Fruit fly (Drosophila melanogaster) whole organism, embryonic: Measurements from ENCODE around the gene Gcna.

Source experiments
- Atf-2 ChIP-seq: fragments of 200-800 bp; sonication (Bioruptor generic); optimal IDR thresholded peaks from 2 replicates; lab custom pipeline; 2016; ENCODE audit warnings: missing biosample characterization, missing genetic modification characterization
- CG10321 ChIP-seq: fragments of 200-800 bp; sonication (Bioruptor generic); IDR thresholded peaks from 2 replicates; pipeline ENCODE4 v1.3.6; 2022; ENCODE audit warnings: missing biosample characterization, missing genetic modification characterization
- CG10543 ChIP-seq: fragments of 200-800 bp; sonication (Bioruptor generic); optimal IDR thresholded peaks from 3 replicates; lab custom pipeline; 2017; ENCODE audit warnings: missing biosample characterization, mild to moderate bottlenecking, missing genetic modification characterization, moderate library complexity
- CG11695 ChIP-seq: fragments of 200-800 bp; sonication (Bioruptor generic); IDR thresholded peaks from 3 replicates; pipeline ENCODE4 v1.3.6; 2022; ENCODE audit warnings: missing biosample characterization, missing genetic modification characterization
- CG1233 ChIP-seq: fragments of 200-800 bp; sonication (Bioruptor generic); optimal IDR thresholded peaks from 4 replicates; lab custom pipeline; 2018; ENCODE audit warnings: missing biosample characterization, mild to moderate bottlenecking, missing genetic modification characterization
- CG13287 ChIP-seq: fragments of 200-800 bp; sonication (Bioruptor generic); IDR thresholded peaks from 2 replicates; pipeline ENCODE4 v1.3.6; 2022; ENCODE audit warnings: missing biosample characterization, missing genetic modification characterization; ENCODE audit not compliant: partially characterized antibody
- CG15601 ChIP-seq: fragments of 200-800 bp; sonication (Bioruptor generic); optimal IDR thresholded peaks from 3 replicates; lab custom pipeline; 2019; ENCODE audit warnings: missing biosample characterization, mild to moderate bottlenecking, missing genetic modification characterization, moderate library complexity
- CG17385 ChIP-seq: fragments of 200-800 bp; sonication (Bioruptor generic); optimal IDR thresholded peaks from 3 replicates; lab custom pipeline; 2018; ENCODE audit warnings: missing biosample characterization, mild to moderate bottlenecking, missing genetic modification characterization
- CG17802 ChIP-seq: fragments of 200-800 bp; sonication (Bioruptor generic); optimal IDR thresholded peaks from 2 replicates; lab custom pipeline; 2018; ENCODE audit warnings: missing biosample characterization, mild to moderate bottlenecking, missing genetic modification characterization, moderate library complexity
- CG18262 ChIP-seq: fragments of 200-800 bp; optimal IDR thresholded peaks from 3 replicates; lab custom pipeline; 2019; ENCODE audit warnings: missing biosample characterization, mild to moderate bottlenecking, missing genetic modification characterization, moderate library complexity
- CG18764 ChIP-seq: fragments of 200-800 bp; sonication (Bioruptor generic); optimal IDR thresholded peaks from 3 replicates; lab custom pipeline; 2016; ENCODE audit warnings: missing biosample characterization, missing genetic modification characterization
- CG30020 ChIP-seq: fragments of 200-800 bp; optimal IDR thresholded peaks from 2 replicates; lab custom pipeline; 2019; ENCODE audit warnings: missing biosample characterization, mild to moderate bottlenecking, missing genetic modification characterization, moderate library complexity
- CG31441 ChIP-seq: fragments of 200-800 bp; sonication (Bioruptor generic); IDR thresholded peaks from 2 replicates; pipeline ENCODE4 v1.3.6; 2022; ENCODE audit warnings: missing biosample characterization, missing genetic modification characterization
- CG34422 ChIP-seq: fragments of 200-800 bp; sonication (Bioruptor generic); IDR thresholded peaks from 3 replicates; pipeline ENCODE4 v1.3.6; 2022; ENCODE audit warnings: missing biosample characterization, missing genetic modification characterization
- CG4854 ChIP-seq: fragments of 200-800 bp; sonication (Bioruptor generic); optimal IDR thresholded peaks from 2 replicates; lab custom pipeline; 2016; ENCODE audit warnings: missing biosample characterization, missing genetic modification characterization, inconsistent platforms
- CG6765 ChIP-seq: fragments of 200-800 bp; sonication (Bioruptor generic); optimal IDR thresholded peaks from 3 replicates; lab custom pipeline; 2017; ENCODE audit warnings: missing biosample characterization, mild to moderate bottlenecking, missing genetic modification characterization
- CG6854 ChIP-seq: fragments of 200-800 bp; sonication (Bioruptor generic); optimal IDR thresholded peaks from 3 replicates; lab custom pipeline; 2017; ENCODE audit warnings: missing biosample characterization, mild to moderate bottlenecking, missing genetic modification characterization
- CG7357 ChIP-seq: fragments of 200-800 bp; sonication (Bioruptor generic); IDR thresholded peaks from 3 replicates; pipeline ENCODE4 v1.3.6; 2022; ENCODE audit warnings: missing biosample characterization, missing genetic modification characterization
- CG7556 ChIP-seq: fragments of 200-800 bp; sonication (Bioruptor generic); optimal IDR thresholded peaks from 2 replicates; lab custom pipeline; 2017; ENCODE audit warnings: missing biosample characterization, mild to moderate bottlenecking, missing genetic modification characterization
- CG9932 ChIP-seq: fragments of 200-800 bp; sonication (Bioruptor generic); IDR thresholded peaks from 2 replicates; pipeline ENCODE4 v1.3.6; 2022; ENCODE audit warnings: missing biosample characterization, missing genetic modification characterization
- CTCF ChIP-seq: fragments of 200-800 bp; sonication (Bioruptor generic); optimal IDR thresholded peaks from 2 replicates; lab custom pipeline; 2017; ENCODE audit warnings: missing biosample characterization, mild to moderate bottlenecking, missing genetic modification characterization, moderate library complexity
- Chrac-16 ChIP-seq: fragments of 200-800 bp; sonication (Bioruptor generic); optimal IDR thresholded peaks from 3 replicates; lab custom pipeline; 2016; ENCODE audit warnings: missing biosample characterization, missing genetic modification characterization
- Drgx ChIP-seq: fragments of 200-800 bp; sonication (Bioruptor generic); IDR thresholded peaks from 2 replicates; pipeline ENCODE4 v1.3.6; 2022; ENCODE audit warnings: missing biosample characterization, missing genetic modification characterization
- Eip74EF ChIP-seq, 2 experiments: fragments of 200-800 bp in 1 of 2; fragments of >200 bp in 1 of 2; sonication (Bioruptor generic) in 1 of 2; optimal IDR thresholded peaks; 2 replicates each; lab custom pipeline; 2017 to 2019; ENCODE audit warnings: missing biosample characterization in 2 of 2, missing genetic modification characterization in 2 of 2, mild to moderate bottlenecking in 1 of 2, moderate library complexity in 1 of 2
- Gsc ChIP-seq: fragments of 200-800 bp; sonication (Bioruptor generic); IDR thresholded peaks from 2 replicates; pipeline ENCODE4 v1.3.6; 2022; ENCODE audit warnings: missing biosample characterization, missing genetic modification characterization
- Hmr ChIP-seq: fragments of 200-800 bp; sonication (Bioruptor generic); optimal IDR thresholded peaks from 3 replicates; lab custom pipeline; 2017; ENCODE audit warnings: mild to moderate bottlenecking, missing biosample characterization, missing genetic modification reagents, missing genetic modification characterization
- Hmx ChIP-seq: fragments of 200-800 bp; sonication (Bioruptor generic); optimal IDR thresholded peaks from 2 replicates; lab custom pipeline; 2016; ENCODE audit warnings: missing biosample characterization, missing genetic modification characterization
- Hr51 ChIP-seq, 2 experiments: fragments of 200-800 bp; sonication (Bioruptor generic); optimal IDR thresholded peaks; 2 replicates in 1 of 2; 3 replicates in 1 of 2; lab custom pipeline; 2016 to 2018; ENCODE audit warnings: missing biosample characterization in 2 of 2, missing genetic modification characterization in 2 of 2, mild to moderate bottlenecking in 1 of 2, moderate library complexity in 1 of 2
- Kr ChIP-seq: fragments of 200-800 bp; sonication (Bioruptor generic); optimal IDR thresholded peaks from 2 replicates; lab custom pipeline; 2017; ENCODE audit warnings: missing biosample characterization, mild to moderate bottlenecking, missing genetic modification characterization
- MESR4 ChIP-seq: fragments of 200-800 bp; sonication (Bioruptor generic); optimal IDR thresholded peaks from 2 replicates; lab custom pipeline; 2018; ENCODE audit warnings: missing biosample characterization, mild to moderate bottlenecking, missing genetic modification characterization, moderate library complexity
- Max ChIP-seq: fragments of 200-800 bp; sonication (Bioruptor generic); optimal IDR thresholded peaks from 2 replicates; lab custom pipeline; 2016; ENCODE audit warnings: missing biosample characterization, mild to moderate bottlenecking, missing genetic modification characterization
- NC2α ChIP-seq: fragments of 200-800 bp; sonication (Bioruptor generic); optimal IDR thresholded peaks from 2 replicates; lab custom pipeline; 2016; ENCODE audit warnings: missing biosample characterization, missing genetic modification characterization
- Ravus ChIP-seq: fragments of 200-800 bp; sonication (Bioruptor generic); IDR thresholded peaks from 2 replicates; pipeline ENCODE4 v1.3.6; 2022; ENCODE audit warnings: missing biosample characterization, missing genetic modification characterization
- amos ChIP-seq: fragments of 200-800 bp; sonication (Bioruptor generic); IDR thresholded peaks from 2 replicates; pipeline ENCODE4 v1.3.6; 2022; ENCODE audit warnings: missing biosample characterization, missing genetic modification characterization; ENCODE audit not compliant: partially characterized antibody
- ato ChIP-seq: fragments of 200-800 bp; sonication (Bioruptor generic); IDR thresholded peaks from 2 replicates; pipeline ENCODE4 v1.3.6; 2022; ENCODE audit warnings: missing biosample characterization, missing genetic modification characterization; ENCODE audit not compliant: partially characterized antibody
- bcd ChIP-seq: fragments of 200-800 bp; sonication (Bioruptor generic); optimal IDR thresholded peaks from 2 replicates; lab custom pipeline; 2017; ENCODE audit warnings: missing biosample characterization, mild to moderate bottlenecking, missing genetic modification characterization
- chif ChIP-seq, 2 experiments: fragments of 200-800 bp; sonication (Bioruptor generic); optimal IDR thresholded peaks; 3 replicates each; lab custom pipeline; 2016; ENCODE audit warnings: missing biosample characterization in 2 of 2, missing genetic modification characterization in 2 of 2
- crc ChIP-seq: fragments of 200-800 bp; sonication (Bioruptor generic); optimal IDR thresholded peaks from 2 replicates; lab custom pipeline; 2016; ENCODE audit warnings: missing biosample characterization, missing genetic modification characterization
- cwo ChIP-seq: fragments of 200-800 bp; sonication (Bioruptor generic); optimal IDR thresholded peaks from 3 replicates; lab custom pipeline; 2017; ENCODE audit warnings: missing biosample characterization, missing genetic modification characterization, mild to moderate bottlenecking, moderate library complexity, missing genetic modification reagents
- dimm ChIP-seq: fragments of 200-800 bp; sonication (Bioruptor generic); IDR thresholded peaks from 2 replicates; pipeline ENCODE4 v1.3.6; 2022; ENCODE audit warnings: missing biosample characterization, missing genetic modification characterization
- dmrt99B ChIP-seq: fragments of 200-800 bp; sonication (Bioruptor generic); optimal IDR thresholded peaks from 2 replicates; lab custom pipeline; 2018; ENCODE audit warnings: missing biosample characterization, mild to moderate bottlenecking, missing genetic modification characterization, moderate library complexity
- dysf ChIP-seq: fragments of 200-800 bp; sonication (Bioruptor generic); IDR thresholded peaks from 3 replicates; pipeline ENCODE4 v1.3.6; 2022; ENCODE audit warnings: missing biosample characterization, missing genetic modification characterization
- emc ChIP-seq: fragments of 200-800 bp; sonication (Bioruptor generic); optimal IDR thresholded peaks from 2 replicates; lab custom pipeline; 2016; ENCODE audit warnings: missing biosample characterization, missing genetic modification characterization
- ftz-f1 ChIP-seq: fragments of 200-800 bp; sonication (Bioruptor generic); optimal IDR thresholded peaks from 2 replicates; lab custom pipeline; 2016; ENCODE audit warnings: missing biosample characterization, missing genetic modification characterization
- h ChIP-seq: fragments of >200 bp; optimal IDR thresholded peaks from 2 replicates; lab custom pipeline; 2017
- hth ChIP-seq: fragments of >200 bp; optimal IDR thresholded peaks from 2 replicates; lab custom pipeline; 2017; ENCODE audit warnings: inconsistent platforms
- inv ChIP-seq: fragments of 200-800 bp; sonication (Bioruptor generic); IDR thresholded peaks from 2 replicates; pipeline ENCODE4 v1.3.6; 2022; ENCODE audit warnings: missing biosample characterization, missing genetic modification characterization; ENCODE audit not compliant: partially characterized antibody
- jigr1 ChIP-seq: fragments of 200-800 bp; sonication (Bioruptor generic); IDR thresholded peaks from 3 replicates; pipeline ENCODE4 v1.3.6; 2022; ENCODE audit warnings: missing biosample characterization, missing genetic modification characterization
- psq ChIP-seq: fragments of 200-800 bp; sonication (Bioruptor generic); optimal IDR thresholded peaks from 2 replicates; lab custom pipeline; 2017; ENCODE audit warnings: missing biosample characterization, missing genetic modification characterization
- row ChIP-seq: fragments of 200-800 bp; sonication (Bioruptor generic); IDR thresholded peaks from 3 replicates; pipeline ENCODE4 v1.3.6; 2022; ENCODE audit warnings: missing biosample characterization, missing genetic modification characterization
- sd ChIP-seq: fragments of 200-800 bp; sonication (Bioruptor generic); optimal IDR thresholded peaks from 3 replicates; lab custom pipeline; 2018; ENCODE audit warnings: missing biosample characterization, mild to moderate bottlenecking, missing genetic modification characterization, moderate library complexity
- sr ChIP-seq: fragments of 200-800 bp; sonication (Bioruptor generic); IDR thresholded peaks from 3 replicates; pipeline ENCODE4 v1.3.6; 2022; ENCODE audit warnings: missing biosample characterization, missing genetic modification characterization

Gene Gcna

dm6 chrX:1858867-1859266 lies 6.8 kb downstream of the Gcna start, which contains the start of gene Lamtor5 (continued):
- TF ChIP-seq row (GFP tag; lab: Robert Waterston, UW) (peak; percentile 84), dmrt99B (peak; percentile 36), dimm (no peak), dysf (GFP tag; lab: Robert Waterston, UW) (no peak; the same call in 2 of the 3 replicates), CG17385 (GFP tag; lab: Kevin White, UChicago) (peak; percentile 33), Drgx (GFP tag; lab: Robert Waterston, UW) (peak; percentile 19; the same call in 1 of the 2 replicates), Ravus (GFP tag; lab: Robert Waterston, UW) (no peak), ato (GFP tag; lab: Robert Waterston, UW) (no peak; the same call in 1 of the 2 replicates), CG30020 (tag; lab: Kevin White, UChicago) (no peak), CG10543 (GFP tag; lab: Kevin White, UChicago) (peak; percentile 22), Atf-2 (no peak), inv (GFP tag; lab: Robert Waterston, UW) (no peak), CG17802 (tag; lab: Kevin White, UChicago) (no peak), Chrac-16 (GFP tag; lab: Kevin White, UChicago) (peak; percentile 25), Hr51 (GFP tag; optimal IDR thresholded peaks at IDR 0.05; lab: Kevin White, UChicago) (peak in 1 of 2 experiments; percentile 39), CG9932 (GFP tag; lab: Robert Waterston, UW) (peak; percentile 76), CG7556 (GFP tag; lab: Kevin White, UChicago) (peak; percentile 26), CG4854 (GFP tag; lab: Kevin White, UChicago) (peak; percentile 2), CG6854 (GFP tag; lab: Kevin White, UChicago) (peak; percentile 32), CG10321 (GFP tag; lab: Robert Waterston, UW) (0 out of 2 replicates have a peak, but pooled peaks have one; percentile 16), Kr (GFP tag; lab: Kevin White, UChicago) (no peak), sr (no peak), ftz-f1 (GFP tag; lab: Kevin White, UChicago) (no peak), CG6765 (no peak), psq (GFP tag; lab: Kevin White, UChicago) (no peak), CG18262 (peak; percentile 32), CG11695 (GFP tag; lab: Robert Waterston, UW) (peak; percentile 38; the same call in 1 of the 3 replicates), emc (GFP tag; lab: Kevin White, UChicago) (no peak), Max (GFP tag; lab: Kevin White, UChicago) (peak; percentile 24), CG13287 (GFP tag; lab: Robert Waterston, UW) (peak; percentile 44), crc (GFP tag; lab: Kevin White, UChicago) (no peak), hth (lab: Kevin White, UChicago) (no peak), chif (GFP tag; optimal IDR thresholded peaks at IDR 0.05; lab: Kevin White, UChicago) (peak in 1 of 2 experiments; percentile 37), h (no peak), CG7357 (GFP tag; lab: Robert Waterston, UW) (no peak), CG1233 (GFP tag; lab: Kevin White, UChicago) (no peak), MESR4 (GFP tag; lab: Kevin White, UChicago) (peak; percentile 71), jigr1 (GFP tag; lab: Robert Waterston, UW) (no peak), CG34422 (peak; percentile 59; the same call in 1 of the 3 replicates), Hmr (GFP tag; lab: Kevin White, UChicago) (peak; percentile 49), NC2α (GFP tag; lab: Kevin White, UChicago) (no peak), sd (peak; percentile 26), amos (GFP tag; lab: Robert Waterston, UW) (peak; percentile 47; the same call in 1 of the 2 replicates), Eip74EF (GFP tag; optimal IDR thresholded peaks at IDR 0.05; lab: Kevin White, UChicago) (no peak), CG18764 (GFP tag; lab: Kevin White, UChicago) (no peak), CTCF (GFP tag; lab: Kevin White, UChicago) (no peak), Hmx (GFP tag; lab: Kevin White, UChicago) (no peak), bcd (GFP tag; lab: Kevin White, UChicago) (peak; percentile 48), cwo (GFP tag; lab: Kevin White, UChicago) (peak; percentile 27), CG31441 (GFP tag; lab: Robert Waterston, UW) (peak; percentile 54), Gsc (no peak), CG15601 (tag; lab: Kevin White, UChicago) (no peak)
